Worm (Caenorhabditis elegans) whole organism, L3 larva: ENCODE data around the gene grl-23.

Experiments
- R02D3.7 ChIP-seq: fragments of 150-350 bp; optimal IDR thresholded peaks from 2 replicates; lab custom pipeline; 2014; ENCODE audit warnings: missing biosample characterization, missing genetic modification characterization
- ZK546.5 ChIP-seq: sonication (generic microtip); optimal IDR thresholded peaks from 2 replicates; lab custom pipeline; 2017; ENCODE audit warnings: missing biosample characterization, missing genetic modification characterization
- aly-2 ChIP-seq: fragments of 150-350 bp; optimal IDR thresholded peaks from 2 replicates; lab custom pipeline; 2014; ENCODE audit warnings: missing biosample characterization, missing genetic modification characterization
- ama-1 ChIP-seq: fragments of 150-350 bp; optimal IDR thresholded peaks from 2 replicates; lab custom pipeline; 2018
- ceh-16 ChIP-seq: sonication (generic microtip); optimal IDR thresholded peaks from 2 replicates; lab custom pipeline; 2017; ENCODE audit warnings: missing biosample characterization, missing genetic modification characterization
- ceh-28 ChIP-seq: fragments of 150-350 bp; optimal IDR thresholded peaks from 2 replicates; lab custom pipeline; 2014; ENCODE audit warnings: missing biosample characterization, missing genetic modification reagents, missing genetic modification characterization
- ceh-82 ChIP-seq: fragments of 150-350 bp; optimal IDR thresholded peaks from 2 replicates; lab custom pipeline; 2014; ENCODE audit warnings: missing biosample characterization, missing genetic modification characterization
- ceh-9 ChIP-seq: sonication (generic microtip); optimal IDR thresholded peaks from 2 replicates; lab custom pipeline; 2018; ENCODE audit warnings: missing biosample characterization, missing genetic modification characterization
- daf-12 ChIP-seq: fragments of 150-350 bp; optimal IDR thresholded peaks from 2 replicates; lab custom pipeline; 2014; ENCODE audit warnings: missing biosample characterization, missing genetic modification reagents, missing genetic modification characterization
- egl-27 ChIP-seq: sonication (generic microtip); optimal IDR thresholded peaks from 4 replicates; lab custom pipeline; 2017; ENCODE audit warnings: missing biosample characterization, missing genetic modification reagents, missing genetic modification characterization
- egl-5 ChIP-seq: fragments of 150-350 bp; optimal IDR thresholded peaks from 2 replicates; lab custom pipeline; 2017; ENCODE audit warnings: missing biosample characterization, missing genetic modification reagents, missing genetic modification characterization, inconsistent platforms
- elt-1 ChIP-seq: fragments of 150-350 bp; optimal IDR thresholded peaks from 2 replicates; lab custom pipeline; 2014; ENCODE audit warnings: missing biosample characterization, missing genetic modification characterization
- elt-2 ChIP-seq: sonication (generic microtip); optimal IDR thresholded peaks from 2 replicates; lab custom pipeline; 2016; ENCODE audit warnings: missing genetic modification reagents, mild to moderate bottlenecking, missing genetic modification characterization, missing compliant biosample characterization
- elt-3 ChIP-seq, 3 experiments: fragments of 150-350 bp in 1 of 3; sonication (generic microtip) in 2 of 3; optimal IDR thresholded peaks; 2 replicates in 2 of 3; 4 replicates in 1 of 3; lab custom pipeline; 2014 to 2017; ENCODE audit warnings: missing biosample characterization in 3 of 3, missing genetic modification characterization in 3 of 3
- eor-1 ChIP-seq, 2 experiments: fragments of 150-350 bp; optimal IDR thresholded peaks; 2 replicates each; lab custom pipeline; 2014 to 2018; ENCODE audit warnings: missing biosample characterization in 2 of 2, missing genetic modification characterization in 2 of 2
- fkh-10 ChIP-seq: sonication (generic microtip); optimal IDR thresholded peaks from 2 replicates; lab custom pipeline; 2017; ENCODE audit warnings: missing biosample characterization, missing genetic modification reagents, missing genetic modification characterization
- fkh-2 ChIP-seq: fragments of 150-350 bp; optimal IDR thresholded peaks from 2 replicates; lab custom pipeline; 2014; ENCODE audit warnings: missing biosample characterization, missing genetic modification reagents, missing genetic modification characterization
- fos-1 ChIP-seq: fragments of 150-350 bp; optimal IDR thresholded peaks from 2 replicates; lab custom pipeline; 2014; ENCODE audit warnings: missing biosample characterization, missing genetic modification characterization
- hmg-11 ChIP-seq: sonication (generic microtip); optimal IDR thresholded peaks from 2 replicates; lab custom pipeline; 2016; ENCODE audit warnings: missing genetic modification characterization, missing compliant biosample characterization
- jun-1 ChIP-seq: fragments of 150-350 bp; optimal IDR thresholded peaks from 2 replicates; lab custom pipeline; 2014; ENCODE audit warnings: missing biosample characterization, missing genetic modification reagents, missing genetic modification characterization
- lin-15B ChIP-seq: fragments of 150-350 bp; optimal IDR thresholded peaks from 2 replicates; lab custom pipeline; 2014; ENCODE audit warnings: missing biosample characterization, missing genetic modification characterization
- lin-39 ChIP-seq: fragments of 150-350 bp; optimal IDR thresholded peaks from 2 replicates; lab custom pipeline; 2018; ENCODE audit warnings: missing biosample characterization, missing genetic modification reagents, missing genetic modification characterization
- lsy-12 ChIP-seq: sonication (generic microtip); optimal IDR thresholded peaks from 2 replicates; lab custom pipeline; 2016; ENCODE audit warnings: mild to moderate bottlenecking, missing genetic modification characterization, missing compliant biosample characterization
- mdl-1 ChIP-seq: fragments of 150-350 bp; optimal IDR thresholded peaks from 2 replicates; lab custom pipeline; 2014; ENCODE audit warnings: missing biosample characterization, missing genetic modification characterization
- mml-1 ChIP-seq: fragments of 150-350 bp; sonication (generic microtip); optimal IDR thresholded peaks from 3 replicates; lab custom pipeline; 2014; ENCODE audit warnings: missing biosample characterization, missing genetic modification characterization
- nfya-1 ChIP-seq: sonication (generic microtip); optimal IDR thresholded peaks from 2 replicates; lab custom pipeline; 2017; ENCODE audit warnings: missing genetic modification characterization, mild to moderate bottlenecking, missing compliant biosample characterization, antibody characterized with exemption, moderate library complexity; ENCODE audit not compliant: insufficient read depth
- nhr-11 ChIP-seq: fragments of 150-350 bp; optimal IDR thresholded peaks from 2 replicates; lab custom pipeline; 2014; ENCODE audit warnings: missing biosample characterization, missing genetic modification characterization
- nhr-12 ChIP-seq: fragments of 150-350 bp; optimal IDR thresholded peaks from 2 replicates; lab custom pipeline; 2014; ENCODE audit warnings: missing biosample characterization, missing genetic modification characterization
- nhr-23 ChIP-seq: fragments of 150-350 bp; optimal IDR thresholded peaks from 2 replicates; lab custom pipeline; 2014; ENCODE audit warnings: missing biosample characterization, missing genetic modification reagents, missing genetic modification characterization
- nhr-237 ChIP-seq: fragments of 150-350 bp; optimal IDR thresholded peaks from 2 replicates; lab custom pipeline; 2014; ENCODE audit warnings: missing biosample characterization, missing genetic modification characterization
- nhr-25 ChIP-seq: sonication (generic microtip); optimal IDR thresholded peaks from 2 replicates; lab custom pipeline; 2017; ENCODE audit warnings: missing biosample characterization, missing genetic modification characterization
- nhr-28 ChIP-seq: fragments of 150-350 bp; optimal IDR thresholded peaks from 2 replicates; lab custom pipeline; 2014; ENCODE audit warnings: missing biosample characterization, missing genetic modification characterization
- nhr-43 ChIP-seq: sonication (generic microtip); optimal IDR thresholded peaks from 2 replicates; lab custom pipeline; 2016; ENCODE audit warnings: mild to moderate bottlenecking, missing genetic modification characterization, missing compliant biosample characterization; ENCODE audit not compliant: poor library complexity, severe bottlenecking
- nhr-67 ChIP-seq: fragments of 150-350 bp; optimal IDR thresholded peaks from 2 replicates; lab custom pipeline; 2014; ENCODE audit warnings: missing biosample characterization, missing genetic modification characterization
- nhr-76 ChIP-seq: fragments of 150-350 bp; sonication (generic microtip); optimal IDR thresholded peaks from 5 replicates; lab custom pipeline; 2014; ENCODE audit warnings: missing biosample characterization, missing genetic modification characterization
- nhr-77 ChIP-seq: fragments of 150-350 bp; optimal IDR thresholded peaks from 2 replicates; lab custom pipeline; 2014; ENCODE audit warnings: missing biosample characterization, missing genetic modification characterization
- pha-4 ChIP-seq: fragments of 150-350 bp; optimal IDR thresholded peaks from 2 replicates; lab custom pipeline; 2014; ENCODE audit warnings: missing biosample characterization, missing genetic modification reagents, missing genetic modification characterization
- pqm-1 ChIP-seq: fragments of 150-350 bp; optimal IDR thresholded peaks from 2 replicates; lab custom pipeline; 2017; ENCODE audit warnings: missing biosample characterization, missing genetic modification characterization, inconsistent platforms
- sea-2 ChIP-seq: fragments of 150-350 bp; sonication (generic microtip); optimal IDR thresholded peaks from 4 replicates; lab custom pipeline; 2014; ENCODE audit warnings: missing biosample characterization, missing genetic modification reagents, missing genetic modification characterization
- skn-1 ChIP-seq: fragments of 150-350 bp; optimal IDR thresholded peaks from 2 replicates; lab custom pipeline; 2014; ENCODE audit warnings: missing biosample characterization, missing genetic modification characterization
- snpc-4 ChIP-seq: fragments of 150-350 bp; optimal IDR thresholded peaks from 2 replicates; lab custom pipeline; 2014; ENCODE audit warnings: missing biosample characterization, missing genetic modification characterization
- tbx-2 ChIP-seq: sonication (generic microtip); optimal IDR thresholded peaks from 2 replicates; lab custom pipeline; 2016; ENCODE audit warnings: mild to moderate bottlenecking, missing genetic modification characterization, missing compliant biosample characterization
- unc-39 ChIP-seq: sonication (generic microtip); optimal IDR thresholded peaks from 4 replicates; lab custom pipeline; 2017; ENCODE audit warnings: missing biosample characterization, missing genetic modification characterization
- unc-62 ChIP-seq: fragments of 150-350 bp; sonication (generic microtip); optimal IDR thresholded peaks from 4 replicates; lab custom pipeline; 2014; ENCODE audit warnings: missing biosample characterization, missing genetic modification reagents, missing genetic modification characterization
- zag-1 ChIP-seq: fragments of 150-350 bp; optimal IDR thresholded peaks from 2 replicates; lab custom pipeline; 2014; ENCODE audit warnings: missing biosample characterization, missing genetic modification characterization
- ztf-11 ChIP-seq: fragments of 150-350 bp; optimal IDR thresholded peaks from 2 replicates; lab custom pipeline; 2014; ENCODE audit warnings: missing biosample characterization, missing genetic modification characterization
- ztf-4 ChIP-seq: fragments of 150-350 bp; optimal IDR thresholded peaks from 2 replicates; lab custom pipeline; 2014; ENCODE audit warnings: missing biosample characterization, missing genetic modification characterization

The grl-23 gene

DNA sequence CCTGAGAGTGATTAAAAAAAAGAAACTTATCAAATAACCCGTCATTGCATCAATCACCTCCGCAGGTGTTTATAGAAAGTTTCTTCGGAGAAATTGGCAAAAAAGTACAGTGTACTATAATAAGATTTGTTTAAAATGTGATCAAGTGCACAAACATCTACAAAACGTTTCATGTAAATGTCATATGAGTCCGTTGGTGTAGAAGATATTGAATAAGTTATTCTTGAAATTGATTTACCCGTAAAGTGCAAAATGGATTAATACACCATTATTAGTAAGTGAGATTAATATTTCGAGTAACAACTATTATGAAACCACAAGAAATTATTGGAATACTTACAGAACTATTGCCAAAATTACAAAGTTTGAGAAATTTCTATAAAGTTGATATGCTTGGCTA, 45.6 kb downstream of the grl-23 start:
- TF ChIP-seq nhr-237 (tag; lab: Kevin White, UChicago) (no peak), zag-1 (tag; lab: Kevin White, UChicago) (no peak), nhr-43 (tag; lab: Kevin White, UChicago) (no peak), nhr-23 (tag; lab: Kevin White, UChicago) (no peak), ama-1 (lab: Kevin White, UChicago) (no peak), fos-1 (no peak), ceh-28 (tag; lab: Kevin White, UChicago) (no peak), aly-2 (tag; lab: Kevin White, UChicago) (no peak)

DNA sequence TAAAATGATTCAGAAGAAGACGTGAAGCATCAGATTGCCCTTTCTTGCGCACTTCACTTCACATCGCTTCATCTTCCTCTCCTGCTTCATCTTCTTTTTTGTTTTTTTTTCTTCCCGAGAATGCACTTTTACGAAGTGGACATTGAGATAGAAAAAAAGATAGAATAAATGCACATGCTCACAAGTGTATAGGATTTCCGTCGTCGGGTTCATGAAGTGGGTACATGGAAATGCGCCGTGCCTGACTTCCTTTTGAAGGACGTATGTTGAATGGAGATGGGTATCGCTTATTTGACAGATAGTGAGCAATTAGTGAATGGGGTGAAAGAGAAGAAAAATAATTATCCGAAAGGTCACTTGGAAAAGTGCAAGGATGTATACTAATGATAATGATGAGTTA, 46.6 kb downstream of the grl-23 start:
- no peak for TF ChIP-seq ceh-82 (tag; lab: Kevin White, UChicago)
- no peak for TF ChIP-seq lin-15B (tag; lab: Kevin White, UChicago)
- TF ChIP-seq pha-4 (tag; lab: Kevin White, UChicago), result no peak
- no peak for TF ChIP-seq elt-3 (tag; optimal IDR thresholded peaks at IDR 0.05; lab: Kevin White, UChicago)
- peak; percentile 27 for TF ChIP-seq daf-12 (tag; lab: Kevin White, UChicago)
- TF ChIP-seq nhr-23 (tag; lab: Kevin White, UChicago), result no peak
- TF ChIP-seq lsy-12 (tag; lab: Kevin White, UChicago), result no peak
- peak; percentile 56 for TF ChIP-seq tbx-2
- no peak for TF ChIP-seq nhr-237 (tag; lab: Kevin White, UChicago)
- no peak for TF ChIP-seq unc-39
- no peak for TF ChIP-seq skn-1 (tag; lab: Kevin White, UChicago)
- no peak for TF ChIP-seq nhr-12 (tag; lab: Kevin White, UChicago)
- TF ChIP-seq nhr-76, result no peak
- peak; percentile 27 for TF ChIP-seq zag-1 (tag; lab: Kevin White, UChicago)
- no peak for TF ChIP-seq nhr-67 (tag; lab: Kevin White, UChicago)
- no peak for TF ChIP-seq aly-2 (tag; lab: Kevin White, UChicago)
- no peak for TF ChIP-seq ztf-11 (tag; lab: Kevin White, UChicago)
- no peak for TF ChIP-seq nhr-25
- no peak for TF ChIP-seq egl-5 (tag; lab: Kevin White, UChicago)
- TF ChIP-seq ceh-9 (tag; lab: Kevin White, UChicago), result no peak
- TF ChIP-seq nhr-43 (tag; lab: Kevin White, UChicago), result no peak
- no peak for TF ChIP-seq fos-1
- TF ChIP-seq lin-39 (tag; lab: Kevin White, UChicago), result no peak
- no peak for TF ChIP-seq nhr-28 (tag; lab: Kevin White, UChicago)
- no peak for TF ChIP-seq mdl-1
- peak; percentile 33 for TF ChIP-seq nfya-1
- TF ChIP-seq ceh-28 (tag; lab: Kevin White, UChicago), result no peak
- TF ChIP-seq hmg-11, result peak; percentile 16
- TF ChIP-seq elt-1 (tag; lab: Kevin White, UChicago), result peak; percentile 68
- TF ChIP-seq fkh-2, result no peak
- no peak for TF ChIP-seq elt-2 (tag; lab: Kevin White, UChicago)
- TF ChIP-seq nhr-77 (tag; lab: Kevin White, UChicago), result no peak
- no peak for TF ChIP-seq nhr-11 (tag; lab: Kevin White, UChicago)
- TF ChIP-seq R02D3.7 (tag; lab: Kevin White, UChicago), result no peak
- no peak for TF ChIP-seq snpc-4 (tag; lab: Kevin White, UChicago)
- no peak for TF ChIP-seq sea-2 (GFP tag; lab: Kevin White, UChicago)
- TF ChIP-seq jun-1 (tag; lab: Kevin White, UChicago), result no peak
- no peak for TF ChIP-seq ztf-4
- TF ChIP-seq ZK546.5 (tag; lab: Kevin White, UChicago), result no peak
- TF ChIP-seq eor-1 (tag; optimal IDR thresholded peaks at IDR 0.05; lab: Kevin White, UChicago), result no peak
- peak; percentile 53 for TF ChIP-seq unc-62 (GFP tag; lab: Kevin White, UChicago)
- peak; percentile 65 for TF ChIP-seq ceh-16 (tag; lab: Kevin White, UChicago)
- no peak for TF ChIP-seq ama-1 (lab: Kevin White, UChicago)
- no peak for TF ChIP-seq egl-27
- peak; percentile 84 for TF ChIP-seq fkh-10 (GFP tag; lab: Kevin White, UChicago)
- TF ChIP-seq pqm-1 (tag; lab: Kevin White, UChicago), result no peak
- TF ChIP-seq mml-1 (tag; lab: Kevin White, UChicago), result no peak
